Worm (Caenorhabditis elegans) whole organism, L1 larva: Measurements from ENCODE around the gene rig-6.

Experiments used
- C04F5.9 ChIP-seq: sonication (generic microtip); optimal IDR thresholded peaks from 2 replicates; lab custom pipeline; 2016; ENCODE audit warnings: missing genetic modification characterization, missing compliant biosample characterization
- F16B12.6 ChIP-seq: fragments of 150-350 bp; optimal IDR thresholded peaks from 2 replicates; lab custom pipeline; 2014; ENCODE audit warnings: missing biosample characterization, missing genetic modification characterization
- aly-2 ChIP-seq: fragments of 150-350 bp; optimal IDR thresholded peaks from 2 replicates; lab custom pipeline; 2014; ENCODE audit warnings: missing biosample characterization, missing genetic modification characterization
- ama-1 ChIP-seq: fragments of 150-350 bp; optimal IDR thresholded peaks from 2 replicates; lab custom pipeline; 2014
- blmp-1 ChIP-seq: fragments of 150-350 bp; optimal IDR thresholded peaks from 2 replicates; lab custom pipeline; 2014; ENCODE audit warnings: missing biosample characterization, missing genetic modification characterization
- ceh-63 ChIP-seq: fragments of 200-800 bp; sonication (Bioruptor generic); optimal IDR thresholded peaks from 2 replicates; lab custom pipeline; 2018; ENCODE audit warnings: mild to moderate bottlenecking, missing genetic modification characterization, missing compliant biosample characterization
- efl-1 ChIP-seq, 4 experiments: fragments of 150-350 bp; optimal IDR thresholded peaks in 3 of 4; peaks in 1 of 4; 1 replicate in 1 of 4; 2 replicates in 3 of 4; lab custom pipeline; 2014; ENCODE audit warnings: missing biosample characterization in 2 of 4, missing genetic modification characterization in 2 of 4, missing genetic modification reagents in 2 of 4
- egl-27 ChIP-seq, 2 experiments: fragments of 150-350 bp in 1 of 2; sonication (generic microtip); optimal IDR thresholded peaks; 3 replicates each; lab custom pipeline; 2017 to 2018; ENCODE audit warnings: missing biosample characterization in 2 of 2, missing genetic modification characterization in 2 of 2, missing genetic modification reagents in 2 of 2
- elt-2 ChIP-seq: sonication (generic microtip); optimal IDR thresholded peaks from 2 replicates; lab custom pipeline; 2016; ENCODE audit warnings: missing genetic modification characterization, mild to moderate bottlenecking, inconsistent platforms, missing compliant biosample characterization, missing genetic modification reagents
- fkh-10 ChIP-seq: sonication (generic microtip); optimal IDR thresholded peaks from 2 replicates; lab custom pipeline; 2017; ENCODE audit warnings: missing biosample characterization, missing genetic modification reagents, missing genetic modification characterization
- grh-1 ChIP-seq: fragments of 200-800 bp; sonication (Bioruptor generic); IDR thresholded peaks from 2 replicates; pipeline ENCODE4 v1.3.6; 2022; ENCODE audit warnings: missing genetic modification reagents, missing genetic modification characterization, missing compliant biosample characterization
- hlh-17 ChIP-seq: fragments of 200-800 bp; sonication (Bioruptor generic); optimal IDR thresholded peaks from 2 replicates; lab custom pipeline; 2018; ENCODE audit warnings: missing genetic modification characterization, mild to moderate bottlenecking, missing compliant biosample characterization, moderate library complexity, borderline replicate concordance
- hpl-2 ChIP-seq: fragments of 150-350 bp; optimal IDR thresholded peaks from 2 replicates; lab custom pipeline; 2014; ENCODE audit warnings: missing biosample characterization, missing genetic modification reagents, missing genetic modification characterization
- irx-1 ChIP-seq: sonication (generic microtip); optimal IDR thresholded peaks from 2 replicates; lab custom pipeline; 2016; ENCODE audit warnings: missing genetic modification characterization, missing compliant biosample characterization
- lin-13 ChIP-seq: fragments of 150-350 bp; optimal IDR thresholded peaks from 2 replicates; lab custom pipeline; 2014; ENCODE audit warnings: missing biosample characterization, missing genetic modification reagents, missing genetic modification characterization
- lin-14 ChIP-seq: fragments of 200-800 bp; sonication (Bioruptor generic); optimal IDR thresholded peaks from 2 replicates; lab custom pipeline; 2018; ENCODE audit warnings: mild to moderate bottlenecking, missing genetic modification characterization, moderate library complexity, missing compliant biosample characterization
- lin-39 ChIP-seq: fragments of 150-350 bp; optimal IDR thresholded peaks from 2 replicates; lab custom pipeline; 2014; ENCODE audit warnings: missing biosample characterization, missing genetic modification reagents, missing genetic modification characterization
- lsy-2 ChIP-seq, 2 experiments: fragments of 150-350 bp; optimal IDR thresholded peaks; 2 replicates each; lab custom pipeline; 2014; ENCODE audit warnings: missing biosample characterization in 2 of 2, missing genetic modification characterization in 2 of 2
- nhr-11 ChIP-seq: fragments of 150-350 bp; optimal IDR thresholded peaks from 2 replicates; lab custom pipeline; 2014; ENCODE audit warnings: missing biosample characterization, missing genetic modification characterization
- nhr-12 ChIP-seq: sonication (generic microtip); optimal IDR thresholded peaks from 2 replicates; lab custom pipeline; 2017; ENCODE audit warnings: missing biosample characterization, missing genetic modification characterization
- nhr-19 ChIP-seq: fragments of 200-800 bp; sonication (Bioruptor generic); conservative IDR thresholded peaks from 2 replicates; pipeline ENCODE4 v1.3.6; 2022; ENCODE audit warnings: missing genetic modification characterization, missing compliant biosample characterization
- nhr-20 ChIP-seq: sonication (generic microtip); optimal IDR thresholded peaks from 2 replicates; lab custom pipeline; 2016; ENCODE audit warnings: mild to moderate bottlenecking, missing genetic modification characterization, missing compliant biosample characterization
- nhr-71 ChIP-seq: sonication (generic microtip); optimal IDR thresholded peaks from 2 replicates; lab custom pipeline; 2016; ENCODE audit warnings: mild to moderate bottlenecking, missing genetic modification characterization, moderate library complexity, missing compliant biosample characterization
- nhr-76 ChIP-seq: sonication (generic microtip); optimal IDR thresholded peaks from 2 replicates; lab custom pipeline; 2017; ENCODE audit warnings: missing biosample characterization, missing genetic modification characterization
- nhr-85 ChIP-seq: sonication (generic microtip); peaks from one replicate; lab custom pipeline; 2016; ENCODE audit warnings: missing genetic modification characterization, inconsistent platforms, missing compliant biosample characterization
- pqm-1 ChIP-seq: sonication (generic microtip); optimal IDR thresholded peaks from 3 replicates; lab custom pipeline; 2017; ENCODE audit warnings: missing biosample characterization, missing genetic modification characterization
- rnt-1 ChIP-seq: sonication (generic microtip); optimal IDR thresholded peaks from 2 replicates; lab custom pipeline; 2016; ENCODE audit warnings: mild to moderate bottlenecking, missing genetic modification characterization, moderate library complexity, missing compliant biosample characterization
- snpc-4 ChIP-seq: fragments of 150-350 bp; optimal IDR thresholded peaks from 2 replicates; lab custom pipeline; 2014; ENCODE audit warnings: missing biosample characterization, missing genetic modification characterization
- snu-23 ChIP-seq: sonication (generic microtip); optimal IDR thresholded peaks from 2 replicates; lab custom pipeline; 2016; ENCODE audit warnings: missing genetic modification characterization, missing compliant biosample characterization
- tlp-1 ChIP-seq: fragments of 150-350 bp; optimal IDR thresholded peaks from 2 replicates; lab custom pipeline; 2014; ENCODE audit warnings: missing biosample characterization, missing genetic modification characterization
- unc-130 ChIP-seq: fragments of 150-350 bp; optimal IDR thresholded peaks from 2 replicates; lab custom pipeline; 2017; ENCODE audit warnings: missing biosample characterization, missing genetic modification characterization, inconsistent platforms
- unc-30 ChIP-seq: sonication (generic microtip); optimal IDR thresholded peaks from 2 replicates; lab custom pipeline; 2017; ENCODE audit warnings: missing biosample characterization, missing genetic modification characterization
- vab-15 ChIP-seq: sonication (generic microtip); optimal IDR thresholded peaks from 2 replicates; lab custom pipeline; 2017; ENCODE audit warnings: missing genotype, mild to moderate bottlenecking, missing genetic modification characterization, missing compliant biosample characterization
- xbp-1 ChIP-seq: sonication (generic microtip); optimal IDR thresholded peaks from 2 replicates; lab custom pipeline; 2016; ENCODE audit warnings: missing genetic modification characterization, missing compliant biosample characterization
- zag-1 ChIP-seq: fragments of 150-350 bp; optimal IDR thresholded peaks from 2 replicates; lab custom pipeline; 2014; ENCODE audit warnings: missing biosample characterization, missing genetic modification characterization

The rig-6 gene

DNA sequence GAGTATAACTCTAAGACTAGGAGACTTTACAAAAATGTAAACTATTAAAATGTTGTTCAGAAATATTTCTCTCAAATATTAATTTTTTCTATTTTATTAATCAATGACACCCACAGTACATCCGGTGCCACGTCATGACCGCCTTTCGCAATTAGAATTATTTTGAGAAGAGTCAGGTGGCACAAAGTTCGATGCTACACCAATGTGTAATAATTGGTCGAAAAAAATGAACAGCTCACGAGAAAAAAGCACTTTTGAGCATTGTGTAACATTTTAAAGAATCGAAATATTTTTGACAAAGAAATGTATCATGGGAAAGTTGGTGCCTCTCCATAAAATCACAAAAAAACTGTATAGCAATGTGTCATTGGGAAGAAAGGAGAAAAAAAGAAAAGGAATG is 5.2 kb downstream of the rig-6 start:
- TF ChIP-seq nhr-71 (tag; lab: Kevin White, UChicago) (peak; percentile 32), lin-14 (GFP tag; lab: Kevin White, UChicago) (peak; percentile 55), rnt-1 (tag; lab: Kevin White, UChicago) (peak; percentile 56), F16B12.6 (tag; lab: Kevin White, UChicago) (no peak), zag-1 (tag; lab: Kevin White, UChicago) (no peak)

DNA sequence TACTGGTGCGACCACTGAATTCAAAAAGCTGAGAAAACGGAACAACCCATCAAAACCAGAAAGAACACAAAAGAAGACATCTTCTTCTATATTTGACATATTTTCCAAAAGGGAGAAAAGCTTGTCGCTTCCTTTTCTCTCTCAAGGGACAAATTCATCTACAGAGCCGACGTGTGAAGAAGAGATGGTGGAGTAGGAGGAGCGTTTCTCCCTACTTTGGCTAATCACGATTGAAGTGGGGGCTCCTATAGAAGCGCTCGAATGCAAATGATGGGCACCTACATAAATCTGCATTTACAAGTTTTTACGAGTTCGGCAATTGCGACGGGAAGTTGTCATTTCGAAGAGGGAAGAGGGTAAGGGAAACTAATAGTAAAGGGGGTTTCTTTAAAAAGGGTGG is 5.6 kb downstream of the rig-6 start:
- no peak for TF ChIP-seq vab-15
- TF ChIP-seq efl-1 (optimal IDR thresholded peaks at IDR 0.05; lab: Kevin White, UChicago) = no peak
- peak in 1 of 2 experiments; percentile 48 for TF ChIP-seq efl-1 (GFP tag; optimal IDR thresholded peaks at IDR 0.05 in 1 of 2; lab: Kevin White, UChicago)

DNA sequence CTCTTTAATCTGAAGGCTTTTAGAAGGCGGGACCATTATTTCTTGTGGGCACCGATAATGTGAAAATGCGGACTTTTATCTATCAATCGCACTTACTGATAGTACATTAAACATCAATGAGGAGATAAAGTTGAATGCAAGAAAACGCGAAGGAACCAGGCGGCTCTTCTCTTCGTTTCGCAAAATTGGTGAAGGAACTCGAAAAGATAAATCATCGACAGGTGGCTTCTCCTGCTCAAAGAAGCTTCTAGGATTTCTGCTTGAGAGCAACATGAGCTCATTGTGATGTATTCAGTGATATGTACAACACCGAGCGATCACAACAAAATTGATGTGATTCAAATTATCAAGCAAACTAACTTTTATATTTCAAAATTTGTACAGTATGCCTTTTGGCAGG is 6.1 kb downstream of the rig-6 start:
- peak; percentile 26 for TF ChIP-seq nhr-19 (GFP tag; lab: Robert Waterston, UW)
- TF ChIP-seq blmp-1 (tag; lab: Kevin White, UChicago) = no peak
- TF ChIP-seq ama-1 = no peak
- TF ChIP-seq nhr-71 (tag; lab: Kevin White, UChicago) = peak; percentile 58
- peak; percentile 51 for TF ChIP-seq rnt-1 (tag; lab: Kevin White, UChicago)
- TF ChIP-seq unc-130 (tag; lab: Kevin White, UChicago) = peak; percentile 24
- TF ChIP-seq lin-14 (GFP tag; lab: Kevin White, UChicago) = peak; percentile 43
- TF ChIP-seq snu-23 (GFP tag; lab: Kevin White, UChicago) = peak; percentile 30
- TF ChIP-seq, all 84 proteins: peak for 6

DNA sequence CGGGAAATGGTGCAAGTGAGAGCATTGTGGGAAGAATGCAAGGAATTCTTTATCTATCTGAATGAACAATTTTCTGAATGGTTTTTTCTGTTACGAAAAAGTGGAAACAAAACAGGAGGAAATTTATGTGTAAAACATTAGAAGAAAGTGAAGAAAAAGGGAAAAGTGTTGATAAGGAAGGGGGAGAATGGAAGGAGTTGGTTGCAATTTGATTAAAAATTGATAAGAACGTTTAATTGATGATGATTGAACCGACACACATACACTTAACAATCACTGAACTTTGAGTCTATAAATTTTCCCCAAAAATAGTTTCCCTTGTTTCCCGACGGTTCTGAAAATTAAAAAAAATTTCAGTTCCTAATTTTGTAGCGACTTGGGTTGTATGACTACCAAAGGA is 9.0 kb downstream of the rig-6 start:
- peak; percentile 6 for TF ChIP-seq pqm-1
- TF ChIP-seq lin-14 (GFP tag; lab: Kevin White, UChicago) = peak; percentile 0
- TF ChIP-seq aly-2 = no peak
- TF ChIP-seq nhr-76 (tag; lab: Kevin White, UChicago) = no peak
- no peak for TF ChIP-seq lsy-2 (tag; optimal IDR thresholded peaks at IDR 0.05; lab: Kevin White, UChicago)
- no peak for TF ChIP-seq C04F5.9 (tag; lab: Kevin White, UChicago)
- TF ChIP-seq grh-1 (GFP tag; lab: Robert Waterston, UW) = no peak
- peak; percentile 30 for TF ChIP-seq blmp-1 (tag; lab: Kevin White, UChicago)
- no peak for TF ChIP-seq snu-23 (GFP tag; lab: Kevin White, UChicago)
- no peak for TF ChIP-seq tlp-1 (tag; lab: Kevin White, UChicago)
- TF ChIP-seq efl-1 (optimal IDR thresholded peaks at IDR 0.05; lab: Kevin White, UChicago) = no peak
- TF ChIP-seq efl-1 (GFP tag; optimal IDR thresholded peaks at IDR 0.05 in 1 of 2; lab: Kevin White, UChicago) = peak in 1 of 2 experiments; percentile 38
- peak; percentile 88 for TF ChIP-seq elt-2 (tag; lab: Kevin White, UChicago)
- no peak for TF ChIP-seq egl-27 (tag; optimal IDR thresholded peaks at IDR 0.05; lab: Kevin White, UChicago)
- TF ChIP-seq unc-30 (tag; lab: Kevin White, UChicago) = no peak

DNA sequence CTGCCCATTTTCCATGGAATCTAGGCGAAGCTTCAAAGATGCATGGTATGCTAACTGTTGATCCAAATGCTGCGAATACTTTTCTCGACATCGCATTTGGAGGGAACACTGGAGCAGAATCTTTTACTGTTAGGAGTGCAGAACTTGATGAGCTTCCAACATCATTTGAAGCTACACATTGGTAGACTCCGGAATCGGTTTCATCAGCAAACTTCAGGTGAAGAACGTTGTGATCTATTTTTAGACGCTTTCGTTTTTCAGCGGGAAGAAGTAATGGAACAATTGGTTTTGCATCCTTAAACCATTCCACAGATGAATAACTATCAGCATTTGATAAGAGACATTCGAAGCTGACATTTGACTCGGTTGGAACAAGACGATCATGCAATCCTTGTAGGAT is 11.4 kb downstream of the rig-6 start:
- TF ChIP-seq snpc-4 (tag; lab: Kevin White, UChicago) (no peak), snu-23 (GFP tag; lab: Kevin White, UChicago) (no peak), nhr-85 (no peak), nhr-11 (tag; lab: Kevin White, UChicago) (no peak), nhr-71 (tag; lab: Kevin White, UChicago) (no peak), egl-27 (tag; optimal IDR thresholded peaks at IDR 0.05; lab: Kevin White, UChicago) (no peak), xbp-1 (tag; lab: Kevin White, UChicago) (no peak), ceh-63 (GFP tag; lab: Kevin White, UChicago) (no peak), nhr-76 (tag; lab: Kevin White, UChicago) (no peak), irx-1 (tag; lab: Kevin White, UChicago) (no peak), hlh-17 (GFP tag; lab: Kevin White, UChicago) (no peak), nhr-12 (no peak), lsy-2 (tag; optimal IDR thresholded peaks at IDR 0.05; lab: Kevin White, UChicago) (no peak), lin-13 (GFP tag; lab: Kevin White, UChicago) (no peak), hpl-2 (GFP tag; lab: Kevin White, UChicago) (no peak), nhr-20 (tag; lab: Kevin White, UChicago) (no peak), aly-2 (no peak), fkh-10 (GFP tag; lab: Kevin White, UChicago) (no peak), lin-39 (tag; lab: Kevin White, UChicago) (no peak)
